Worm (Caenorhabditis elegans): Measurements from ENCODE around the gene F01G10.4.

ce11 chrIV:10281482-10281881 lies 49.1 kb upstream of the F01G10.4 start, which contains the start of gene thk-1:
- TF ChIP-seq lin-29 (GFP tag; IDR thresholded peaks at IDR 0.05): no peak
- TF ChIP-seq madf-9 (GFP tag; conservative IDR thresholded peaks at IDR 0.05): no peak
- no peak for TF ChIP-seq lin-15B (tag; optimal IDR thresholded peaks at IDR 0.05)
- TF ChIP-seq nhr-6 (tag; optimal IDR thresholded peaks at IDR 0.05): no peak
- no peak for TF ChIP-seq fos-1 (tag; optimal IDR thresholded peaks at IDR 0.05)
- no peak for TF ChIP-seq ama-1 (optimal IDR thresholded peaks at IDR 0.05)

All from whole organism, L4 larva.